Worm (Caenorhabditis elegans) whole organism, L4 larva: ENCODE data around the gene T01D3.1.

Experiments used
- F26F4.8 ChIP-seq: fragments of 200-800 bp; sonication (Bioruptor generic); conservative IDR thresholded peaks from 2 replicates; pipeline ENCODE4 v1.3.6; 2022; ENCODE audit warnings: missing genetic modification characterization, missing compliant biosample characterization
- ceh-20 ChIP-seq: fragments of 200-800 bp; sonication (Bioruptor generic); IDR thresholded peaks from 2 replicates; pipeline ENCODE4 v1.3.6; 2022; ENCODE audit warnings: missing genetic modification reagents, missing genetic modification characterization, missing compliant biosample characterization
- dpl-1 ChIP-seq: fragments of 150-350 bp; optimal IDR thresholded peaks from 2 replicates; lab custom pipeline; 2014; ENCODE audit warnings: missing biosample characterization, missing genetic modification reagents, missing genetic modification characterization
- fos-1 ChIP-seq: fragments of 150-350 bp; optimal IDR thresholded peaks from 2 replicates; lab custom pipeline; 2014; ENCODE audit warnings: missing biosample characterization, missing genetic modification characterization
- lsy-2 ChIP-seq, 2 experiments: fragments of 150-350 bp in 1 of 2; sonication (generic microtip) in 1 of 2; optimal IDR thresholded peaks; 2 replicates each; lab custom pipeline; 2014 to 2017; ENCODE audit warnings: missing biosample characterization in 2 of 2, missing genetic modification characterization in 2 of 2
- mep-1 ChIP-seq: fragments of 150-350 bp; sonication (generic microtip); optimal IDR thresholded peaks from 3 replicates; lab custom pipeline; 2014; ENCODE audit warnings: missing biosample characterization, missing genetic modification characterization
- nhr-237 ChIP-seq: sonication (generic microtip); optimal IDR thresholded peaks from 2 replicates; lab custom pipeline; 2017; ENCODE audit warnings: missing biosample characterization, missing genetic modification characterization
- nhr-6 ChIP-seq: fragments of 150-350 bp; optimal IDR thresholded peaks from 2 replicates; lab custom pipeline; 2014; ENCODE audit warnings: missing biosample characterization, missing genetic modification characterization
- nhr-76 ChIP-seq: fragments of 150-350 bp; optimal IDR thresholded peaks from 2 replicates; lab custom pipeline; 2014; ENCODE audit warnings: missing biosample characterization, missing genetic modification characterization
- nhr-77 ChIP-seq: fragments of 150-350 bp; optimal IDR thresholded peaks from 2 replicates; lab custom pipeline; 2014; ENCODE audit warnings: missing biosample characterization, missing genetic modification characterization
- pqm-1 ChIP-seq: sonication (generic microtip); optimal IDR thresholded peaks from 2 replicates; lab custom pipeline; 2017; ENCODE audit warnings: missing biosample characterization, missing genetic modification characterization
- snpc-4 ChIP-seq: fragments of 150-350 bp; optimal IDR thresholded peaks from 2 replicates; lab custom pipeline; 2014; ENCODE audit warnings: missing biosample characterization, missing genetic modification characterization
- zag-1 ChIP-seq: fragments of 150-350 bp; optimal IDR thresholded peaks from 2 replicates; lab custom pipeline; 2014; ENCODE audit warnings: missing biosample characterization, missing genetic modification characterization
- ztf-11 ChIP-seq: fragments of 150-350 bp; optimal IDR thresholded peaks from 2 replicates; lab custom pipeline; 2014; ENCODE audit warnings: missing biosample characterization, missing genetic modification characterization

DNA sequence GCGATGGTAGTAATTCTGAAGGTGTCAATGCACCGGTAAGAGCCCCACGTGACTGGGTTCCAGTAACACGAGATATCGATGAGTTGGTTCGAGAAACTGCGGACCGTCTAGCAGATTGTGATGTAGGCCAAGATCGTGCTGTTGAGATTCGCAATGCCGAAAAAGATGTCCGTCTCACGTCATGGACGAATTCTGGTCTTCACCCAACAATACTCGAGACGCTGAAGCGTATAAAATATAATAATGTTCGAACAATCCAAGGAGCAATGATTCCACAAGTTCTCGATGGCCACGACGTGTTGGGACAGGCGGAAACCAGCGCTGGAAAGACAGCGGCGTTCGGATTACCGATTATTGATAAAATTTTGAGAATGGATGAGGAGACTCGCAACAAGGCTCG lies 23.2 kb upstream of the T01D3.1 start:
- no peak for TF ChIP-seq ztf-11 (tag; lab: Kevin White, UChicago)
- no peak for TF ChIP-seq zag-1 (tag; lab: Kevin White, UChicago)
- no peak for TF ChIP-seq dpl-1
- TF ChIP-seq lsy-2 (tag; optimal IDR thresholded peaks at IDR 0.05; lab: Kevin White, UChicago): no peak
- TF ChIP-seq nhr-237 (tag; lab: Kevin White, UChicago): no peak
- TF ChIP-seq nhr-6 (tag; lab: Kevin White, UChicago): no peak
- no peak for TF ChIP-seq snpc-4 (tag; lab: Kevin White, UChicago)
- TF ChIP-seq pqm-1 (tag; lab: Kevin White, UChicago): no peak
- no peak for TF ChIP-seq nhr-77 (tag; lab: Kevin White, UChicago)
- no peak for TF ChIP-seq fos-1 (tag; lab: Kevin White, UChicago)
- no peak for TF ChIP-seq F26F4.8
- TF ChIP-seq ceh-20: no peak
- no peak for TF ChIP-seq mep-1 (tag; lab: Kevin White, UChicago)
- no peak for TF ChIP-seq nhr-76 (tag; lab: Kevin White, UChicago)
